Fruit fly (Drosophila melanogaster) whole organism, embryonic: ENCODE data around the gene kibra.

ENCODE experiments used
- Ada2b ChIP-seq: fragments of 200-800 bp; sonication (Bioruptor generic); IDR thresholded peaks from 2 replicates; pipeline ENCODE4 v1.3.6; 2022; ENCODE audit warnings: missing biosample characterization, missing genetic modification characterization
- Asciz ChIP-seq: fragments of 200-800 bp; sonication (Bioruptor generic); optimal IDR thresholded peaks from 2 replicates; lab custom pipeline; 2017; ENCODE audit warnings: missing biosample characterization, mild to moderate bottlenecking, missing genetic modification characterization, missing genetic modification reagents
- Bgb ChIP-seq: fragments of 200-800 bp; sonication (Bioruptor generic); IDR thresholded peaks from 2 replicates; pipeline ENCODE4 v1.3.6; 2022; ENCODE audit warnings: missing biosample characterization, missing genetic modification characterization; ENCODE audit not compliant: partially characterized antibody
- CG1233 ChIP-seq: fragments of 200-800 bp; sonication (Bioruptor generic); optimal IDR thresholded peaks from 4 replicates; lab custom pipeline; 2018; ENCODE audit warnings: missing biosample characterization, mild to moderate bottlenecking, missing genetic modification characterization
- CG12769 ChIP-seq: fragments of 200-800 bp; sonication (Bioruptor generic); optimal IDR thresholded peaks from 2 replicates; lab custom pipeline; 2019; ENCODE audit warnings: missing biosample characterization, mild to moderate bottlenecking, missing genetic modification characterization, moderate library complexity
- CG15269 ChIP-seq: fragments of 200-800 bp; sonication (Bioruptor generic); optimal IDR thresholded peaks from 2 replicates; lab custom pipeline; 2018; ENCODE audit warnings: missing biosample characterization, mild to moderate bottlenecking, missing genetic modification characterization, moderate library complexity
- CG15479 ChIP-seq: fragments of 200-800 bp; sonication (Bioruptor generic); optimal IDR thresholded peaks from 3 replicates; lab custom pipeline; 2019; ENCODE audit warnings: missing biosample characterization, mild to moderate bottlenecking, missing genetic modification characterization, moderate library complexity
- CG15696 ChIP-seq: fragments of 200-800 bp; sonication (Bioruptor generic); optimal IDR thresholded peaks from 2 replicates; lab custom pipeline; 2019; ENCODE audit warnings: missing biosample characterization, mild to moderate bottlenecking, missing genetic modification characterization, moderate library complexity
- CG17361 ChIP-seq: fragments of 200-800 bp; sonication (Bioruptor generic); IDR thresholded peaks from 3 replicates; pipeline ENCODE4 v1.3.6; 2022; ENCODE audit warnings: missing biosample characterization, missing genetic modification characterization
- CG32772 ChIP-seq: fragments of 200-800 bp; sonication (Bioruptor generic); IDR thresholded peaks from 2 replicates; pipeline ENCODE4 v1.3.6; 2022; ENCODE audit warnings: missing biosample characterization, missing genetic modification characterization
- CG3281 ChIP-seq: fragments of 200-800 bp; sonication (Bioruptor generic); optimal IDR thresholded peaks from 3 replicates; lab custom pipeline; 2017; ENCODE audit warnings: missing biosample characterization, mild to moderate bottlenecking, missing genetic modification characterization
- CG33213 ChIP-seq: fragments of 200-800 bp; sonication (Bioruptor generic); optimal IDR thresholded peaks from 3 replicates; lab custom pipeline; 2016; ENCODE audit warnings: missing biosample characterization, missing genetic modification characterization
- CG6254 ChIP-seq: fragments of 200-800 bp; sonication (Bioruptor generic); optimal IDR thresholded peaks from 3 replicates; lab custom pipeline; 2017; ENCODE audit warnings: mild to moderate bottlenecking, missing biosample characterization, missing genetic modification reagents, missing genetic modification characterization
- CG6654 ChIP-seq: fragments of 200-800 bp; sonication (Bioruptor generic); optimal IDR thresholded peaks from 2 replicates; lab custom pipeline; 2017; ENCODE audit warnings: missing biosample characterization, mild to moderate bottlenecking, missing genetic modification characterization
- CG6689 ChIP-seq: fragments of 200-800 bp; sonication (Bioruptor generic); IDR thresholded peaks from 2 replicates; pipeline ENCODE4 v1.3.6; 2022; ENCODE audit warnings: missing biosample characterization, missing genetic modification characterization
- CG7556 ChIP-seq: fragments of 200-800 bp; sonication (Bioruptor generic); optimal IDR thresholded peaks from 2 replicates; lab custom pipeline; 2017; ENCODE audit warnings: missing biosample characterization, mild to moderate bottlenecking, missing genetic modification characterization
- CG7839 ChIP-seq: fragments of 200-800 bp; sonication (Bioruptor generic); optimal IDR thresholded peaks from 3 replicates; lab custom pipeline; 2018; ENCODE audit warnings: missing biosample characterization, mild to moderate bottlenecking, missing genetic modification characterization, moderate library complexity
- E2f1 ChIP-seq: fragments of 200-800 bp; sonication (Bioruptor generic); IDR thresholded peaks from 2 replicates; pipeline ENCODE4 v1.3.6; 2022; ENCODE audit warnings: missing biosample characterization, missing genetic modification characterization
- Elba2 ChIP-seq: fragments of 200-800 bp; sonication (Bioruptor generic); optimal IDR thresholded peaks from 3 replicates; lab custom pipeline; 2016; ENCODE audit warnings: missing biosample characterization, missing genetic modification characterization
- H15 ChIP-seq: fragments of 200-800 bp; sonication (Bioruptor generic); IDR thresholded peaks from 3 replicates; pipeline ENCODE4 v1.3.6; 2022; ENCODE audit warnings: missing biosample characterization, missing genetic modification characterization
- Hey ChIP-seq: fragments of 200-800 bp; sonication (Bioruptor generic); optimal IDR thresholded peaks from 3 replicates; lab custom pipeline; 2018; ENCODE audit warnings: missing biosample characterization, mild to moderate bottlenecking, missing genetic modification characterization
- Med ChIP-seq: fragments of 200-800 bp; sonication (Bioruptor generic); peaks from one replicate; lab custom pipeline; 2016; ENCODE audit warnings: missing biosample characterization, missing genetic modification characterization, mild to moderate bottlenecking, inconsistent platforms, moderate library complexity
- Nf-YC ChIP-seq: fragments of 200-800 bp; optimal IDR thresholded peaks from 3 replicates; lab custom pipeline; 2019; ENCODE audit warnings: missing biosample characterization, mild to moderate bottlenecking, missing genetic modification characterization, moderate library complexity
- Ptx1 ChIP-seq: fragments of 200-800 bp; sonication (Bioruptor generic); IDR thresholded peaks from 2 replicates; pipeline ENCODE4 v1.3.6; 2022; ENCODE audit warnings: missing biosample characterization, missing genetic modification characterization
- ac ChIP-seq: fragments of 200-800 bp; sonication (Bioruptor generic); optimal IDR thresholded peaks from 3 replicates; lab custom pipeline; 2017; ENCODE audit warnings: missing biosample characterization, mild to moderate bottlenecking, missing genetic modification characterization
- aop ChIP-seq: fragments of 200-800 bp; sonication (Bioruptor generic); IDR thresholded peaks from 2 replicates; pipeline ENCODE4 v1.3.6; 2022; ENCODE audit warnings: missing biosample characterization, missing genetic modification characterization
- ara ChIP-seq: fragments of 200-800 bp; sonication (Bioruptor generic); IDR thresholded peaks from 2 replicates; pipeline ENCODE4 v1.3.6; 2022; ENCODE audit warnings: missing biosample characterization, missing genetic modification characterization
- az2 ChIP-seq: fragments of 200-800 bp; sonication (Bioruptor generic); optimal IDR thresholded peaks from 3 replicates; lab custom pipeline; 2016; ENCODE audit warnings: missing biosample characterization, missing genetic modification characterization
- cg ChIP-seq: fragments of 200-800 bp; sonication (Bioruptor generic); optimal IDR thresholded peaks from 3 replicates; lab custom pipeline; 2019; ENCODE audit warnings: missing biosample characterization, mild to moderate bottlenecking, missing genetic modification characterization, moderate library complexity
- ci ChIP-seq: fragments of 200-800 bp; sonication (Bioruptor generic); IDR thresholded peaks from 3 replicates; pipeline ENCODE4 v1.3.6; 2022; ENCODE audit warnings: missing biosample characterization, missing genetic modification characterization
- croc ChIP-seq: fragments of 200-800 bp; sonication (Bioruptor generic); conservative IDR thresholded peaks from 3 replicates; pipeline ENCODE4 v1.3.6; 2022; ENCODE audit warnings: missing biosample characterization, missing genetic modification characterization
- exex ChIP-seq: fragments of 200-800 bp; sonication (Bioruptor generic); optimal IDR thresholded peaks from 4 replicates; lab custom pipeline; 2018; ENCODE audit warnings: missing biosample characterization, mild to moderate bottlenecking, missing genetic modification characterization, moderate library complexity
- lbe ChIP-seq: fragments of 200-800 bp; sonication (Bioruptor generic); optimal IDR thresholded peaks from 2 replicates; lab custom pipeline; 2016; ENCODE audit warnings: missing biosample characterization, mild to moderate bottlenecking, missing genetic modification characterization
- lola ChIP-seq, 3 experiments: fragments of >200 bp in 2 of 3; fragments of 200-800 bp in 1 of 3; sonication (Bioruptor generic) in 1 of 3; optimal IDR thresholded peaks; 2 replicates each; lab custom pipeline; 2017 to 2019; ENCODE audit warnings: missing biosample characterization in 3 of 3, missing genetic modification characterization in 3 of 3, mild to moderate bottlenecking in 1 of 3, moderate library complexity in 1 of 3
- luna ChIP-seq: fragments of 200-800 bp; sonication (Bioruptor generic); optimal IDR thresholded peaks from 2 replicates; lab custom pipeline; 2016; ENCODE audit warnings: missing biosample characterization, missing genetic modification characterization
- onecut ChIP-seq: fragments of 200-800 bp; sonication (Bioruptor generic); IDR thresholded peaks from 2 replicates; pipeline ENCODE4 v1.3.6; 2022; ENCODE audit warnings: missing biosample characterization, missing genetic modification characterization
- pita ChIP-seq: fragments of 200-800 bp; sonication (Bioruptor generic); optimal IDR thresholded peaks from 2 replicates; lab custom pipeline; 2017; ENCODE audit warnings: missing biosample characterization, mild to moderate bottlenecking, missing genetic modification characterization
- schlank ChIP-seq: fragments of 200-800 bp; sonication (Bioruptor generic); optimal IDR thresholded peaks from 2 replicates; lab custom pipeline; 2018; ENCODE audit warnings: missing biosample characterization, mild to moderate bottlenecking, missing genetic modification characterization
- sd ChIP-seq: fragments of 200-800 bp; sonication (Bioruptor generic); optimal IDR thresholded peaks from 3 replicates; lab custom pipeline; 2018; ENCODE audit warnings: missing biosample characterization, mild to moderate bottlenecking, missing genetic modification characterization, moderate library complexity
- sens-2 ChIP-seq: fragments of 200-800 bp; sonication (Bioruptor generic); IDR thresholded peaks from 2 replicates; pipeline ENCODE4 v1.3.6; 2022; ENCODE audit warnings: missing biosample characterization, missing genetic modification characterization
- slbo ChIP-seq: fragments of 200-800 bp; sonication (Bioruptor generic); IDR thresholded peaks from 2 replicates; pipeline ENCODE4 v1.3.6; 2022; ENCODE audit warnings: missing biosample characterization, missing genetic modification characterization
- so ChIP-seq: fragments of 200-800 bp; sonication (Bioruptor generic); IDR thresholded peaks from 3 replicates; pipeline ENCODE4 v1.3.6; 2022; ENCODE audit warnings: missing biosample characterization, missing genetic modification characterization
- stc ChIP-seq: fragments of 200-800 bp; sonication (Bioruptor generic); IDR thresholded peaks from 2 replicates; pipeline ENCODE4 v1.3.6; 2022; ENCODE audit warnings: missing biosample characterization, missing genetic modification characterization
- tll ChIP-seq, 2 experiments: fragments of 200-800 bp in 1 of 2; fragments of >200 bp in 1 of 2; sonication (Bioruptor generic) in 1 of 2; optimal IDR thresholded peaks; 2 replicates each; lab custom pipeline; 2017 to 2019; ENCODE audit warnings: missing biosample characterization in 2 of 2, missing genetic modification characterization in 2 of 2, mild to moderate bottlenecking in 1 of 2, moderate library complexity in 1 of 2
- trem ChIP-seq: fragments of 200-800 bp; optimal IDR thresholded peaks from 3 replicates; lab custom pipeline; 2019; ENCODE audit warnings: missing biosample characterization, mild to moderate bottlenecking, missing genetic modification characterization, moderate library complexity
- unc-4 ChIP-seq: fragments of 200-800 bp; sonication (Bioruptor generic); IDR thresholded peaks from 2 replicates; pipeline ENCODE4 v1.3.6; 2022; ENCODE audit warnings: missing biosample characterization, missing genetic modification characterization; ENCODE audit not compliant: partially characterized antibody
- vvl ChIP-seq: fragments of 200-800 bp; sonication (Bioruptor generic); IDR thresholded peaks from 2 replicates; pipeline ENCODE4 v1.3.6; 2022; ENCODE audit warnings: missing biosample characterization, missing genetic modification characterization
- wdn ChIP-seq: fragments of 200-800 bp; sonication (Bioruptor generic); IDR thresholded peaks from 2 replicates; pipeline ENCODE4 v1.3.6; 2022; ENCODE audit warnings: missing biosample characterization, missing genetic modification characterization

kibra gene

DNA sequence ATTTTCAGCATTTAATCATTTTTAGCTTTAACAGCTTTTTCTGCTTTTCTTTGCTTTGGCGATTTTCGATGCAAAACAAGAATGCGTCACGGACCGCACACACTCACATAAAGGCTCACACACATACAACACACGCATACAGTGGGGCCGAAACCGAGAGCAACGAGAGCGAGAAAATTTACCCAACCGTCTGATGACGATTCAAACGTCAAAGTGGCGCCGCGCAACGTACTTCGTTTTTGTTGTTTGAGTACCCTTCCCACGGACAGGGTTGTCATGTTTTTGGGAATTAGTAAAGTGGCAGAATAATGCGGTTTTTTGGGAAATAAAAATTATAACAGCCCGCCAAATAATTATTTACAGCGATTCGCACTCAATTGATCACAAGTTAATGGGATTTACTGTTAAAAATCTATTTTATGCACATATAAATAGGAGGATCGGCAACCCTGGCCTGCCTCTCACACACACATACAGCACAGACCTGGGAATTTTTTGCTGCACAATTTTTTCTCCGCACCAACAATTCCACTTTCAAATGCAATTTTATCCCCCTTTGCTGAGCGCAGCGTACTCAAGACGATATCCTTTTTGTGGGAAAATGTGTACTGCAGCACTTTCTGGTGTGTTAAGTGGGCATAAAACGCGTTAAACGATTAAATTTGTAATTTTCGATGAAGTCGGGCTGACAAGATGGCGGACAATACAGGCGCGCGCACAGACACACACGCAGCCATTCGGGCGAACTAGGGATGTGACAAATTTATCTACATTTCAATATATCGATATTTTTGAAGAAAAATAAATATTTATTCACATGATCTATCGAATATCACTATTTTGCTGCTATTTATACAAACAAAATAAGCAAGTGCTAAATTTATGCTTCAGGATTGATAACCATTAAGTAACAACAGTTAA is 68.8 kb downstream of the kibra start (continued):
- TF ChIP-seq CG15479 (GFP tag; lab: Kevin White, UChicago) (peak; percentile 93), CG6654 (GFP tag; lab: Kevin White, UChicago) (peak; percentile 70), ara (GFP tag; lab: Robert Waterston, UW) (peak; percentile 92), CG3281 (GFP tag; lab: Kevin White, UChicago) (peak; percentile 96), az2 (GFP tag; lab: Kevin White, UChicago) (peak; percentile 92), Nf-YC (tag; lab: Kevin White, UChicago) (peak; percentile 53), trem (tag; lab: Kevin White, UChicago) (peak; percentile 88), CG32772 (peak; percentile 86), CG1233 (peak; percentile 92), sd (peak; percentile 82), CG15269 (peak; percentile 95), lola (GFP tag; optimal IDR thresholded peaks at IDR 0.05; lab: Kevin White, UChicago) (peak in 1 of 3 experiments; percentile 91), CG17361 (GFP tag; lab: Robert Waterston, UW) (peak; percentile 89), exex (peak; percentile 83), lbe (GFP tag; lab: Kevin White, UChicago) (peak; percentile 91), slbo (GFP tag; lab: Robert Waterston, UW) (peak; percentile 94), ci (GFP tag; lab: Robert Waterston, UW) (peak; percentile 96), pita (no peak), Ada2b (GFP tag; lab: Robert Waterston, UW) (peak; percentile 92), cg (peak; percentile 92), tll (GFP tag; optimal IDR thresholded peaks at IDR 0.05; lab: Kevin White, UChicago) (peak in 1 of 2 experiments; percentile 34), CG7556 (peak; percentile 93), schlank (tag; lab: Kevin White, UChicago) (peak; percentile 95), ac (peak; percentile 91), aop (GFP tag; lab: Robert Waterston, UW) (peak; percentile 82; the same call in 1 of the 2 replicates), so (GFP tag; lab: Robert Waterston, UW) (peak; percentile 94), onecut (GFP tag; lab: Robert Waterston, UW) (peak; percentile 93), CG7839 (tag; lab: Kevin White, UChicago) (peak; percentile 95), stc (peak; percentile 89), wdn (GFP tag; lab: Robert Waterston, UW) (peak; percentile 91), luna (GFP tag; lab: Kevin White, UChicago) (peak; percentile 85), Elba2 (peak; percentile 33), Ptx1 (GFP tag; lab: Robert Waterston, UW) (peak; percentile 93), Hey (tag; lab: Kevin White, UChicago) (peak; percentile 81), CG6689 (GFP tag; lab: Robert Waterston, UW) (peak; percentile 92), unc-4 (peak; percentile 66), croc (GFP tag; lab: Robert Waterston, UW) (peak; percentile 80), sens-2 (GFP tag; lab: Robert Waterston, UW) (peak; percentile 88), Asciz (peak; percentile 86), E2f1 (peak; percentile 90), Med (peak; percentile 99), CG12769 (tag; lab: Kevin White, UChicago) (peak; percentile 96), CG6254 (GFP tag; lab: Kevin White, UChicago) (peak; percentile 82), Bgb (GFP tag; lab: Robert Waterston, UW) (peak; percentile 61), CG15696 (tag; lab: Kevin White, UChicago) (peak; percentile 93), vvl (GFP tag; lab: Robert Waterston, UW) (peak; percentile 96), H15 (GFP tag; lab: Robert Waterston, UW) (peak; percentile 89), CG33213 (peak; percentile 88)
